Worm (Caenorhabditis elegans) whole organism, mixed stage, embryonic: ENCODE data around the gene C39B5.2.

ENCODE experiments used
- M03D4.4 ChIP-seq: sonication (generic microtip); optimal IDR thresholded peaks from 2 replicates; lab custom pipeline; 2017; ENCODE audit warnings: mild to moderate bottlenecking, missing genetic modification characterization, missing compliant biosample characterization
- blmp-1 ChIP-seq: fragments of 150-350 bp; optimal IDR thresholded peaks from 2 replicates; lab custom pipeline; 2014; ENCODE audit warnings: missing biosample characterization, missing genetic modification characterization
- ceh-43 ChIP-seq: fragments of 200-800 bp; sonication (Bioruptor generic); optimal IDR thresholded peaks from 2 replicates; lab custom pipeline; 2018; ENCODE audit warnings: mild to moderate bottlenecking, missing genetic modification characterization, moderate library complexity, missing compliant biosample characterization
- ces-1 ChIP-seq: fragments of 150-350 bp; optimal IDR thresholded peaks from 2 replicates; lab custom pipeline; 2014; ENCODE audit warnings: missing biosample characterization, missing genetic modification reagents, missing genetic modification characterization
- cnd-1 ChIP-seq: fragments of 200-800 bp; sonication (Bioruptor generic); optimal IDR thresholded peaks from 2 replicates; lab custom pipeline; 2018; ENCODE audit warnings: mild to moderate bottlenecking, missing genetic modification characterization, missing compliant biosample characterization
- mep-1 ChIP-seq: fragments of 150-350 bp; optimal IDR thresholded peaks from 2 replicates; lab custom pipeline; 2017; ENCODE audit warnings: missing biosample characterization, missing genetic modification reagents, missing genetic modification characterization, inconsistent platforms
- nhr-28 ChIP-seq: fragments of 150-350 bp; optimal IDR thresholded peaks from 2 replicates; lab custom pipeline; 2014; ENCODE audit warnings: missing biosample characterization, missing genetic modification characterization
- sem-2 ChIP-seq: fragments of 200-800 bp; sonication (Bioruptor generic); optimal IDR thresholded peaks from 2 replicates; lab custom pipeline; 2018; ENCODE audit warnings: mild to moderate bottlenecking, missing genetic modification characterization, missing compliant biosample characterization
- unc-39 ChIP-seq: fragments of 150-350 bp; optimal IDR thresholded peaks from 2 replicates; lab custom pipeline; 2014; ENCODE audit warnings: missing biosample characterization, missing genetic modification characterization
- unc-62 ChIP-seq: fragments of 150-350 bp; optimal IDR thresholded peaks from 2 replicates; lab custom pipeline; 2014; ENCODE audit warnings: missing biosample characterization, missing genetic modification reagents, missing genetic modification characterization
- zip-8 ChIP-seq: fragments of 150-350 bp; optimal IDR thresholded peaks from 2 replicates; lab custom pipeline; 2014; ENCODE audit warnings: missing biosample characterization, missing genetic modification characterization
- ztf-11 ChIP-seq: fragments of 150-350 bp; optimal IDR thresholded peaks from 2 replicates; lab custom pipeline; 2014; ENCODE audit warnings: missing biosample characterization, missing genetic modification characterization

DNA sequence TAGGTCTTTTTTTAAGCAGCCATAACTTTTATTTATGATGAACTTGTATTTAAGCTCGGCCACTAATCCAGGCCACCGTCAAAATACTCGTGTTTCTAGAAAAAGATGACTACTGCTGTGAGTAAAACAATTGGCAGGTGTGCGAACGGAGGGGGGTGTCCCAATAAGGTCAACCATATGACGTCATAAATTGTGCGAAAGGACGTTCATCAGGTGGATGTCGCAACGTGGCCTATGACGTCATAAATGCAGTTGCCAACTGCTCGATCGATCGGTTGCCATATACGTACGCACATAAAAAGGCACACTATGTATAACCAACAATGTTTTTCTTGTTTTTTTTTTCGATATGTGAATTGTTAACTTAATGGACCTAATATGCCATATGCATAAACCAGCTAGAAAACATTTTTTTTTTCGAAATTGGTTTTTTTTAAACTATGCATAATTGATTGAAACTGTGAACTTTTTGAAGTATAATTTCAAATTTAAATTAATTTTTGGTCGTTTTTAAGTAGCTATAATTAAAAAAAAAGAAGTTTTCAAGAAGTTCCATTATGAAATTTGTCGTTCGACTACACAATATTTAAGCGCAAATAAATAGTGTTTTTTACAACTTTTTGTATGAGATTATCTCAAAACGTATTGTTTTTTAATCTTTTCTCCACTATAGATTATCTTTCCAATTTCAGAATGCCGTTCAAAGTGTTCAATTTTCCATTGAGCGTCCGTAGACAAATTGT is at the start of gene C39B5.2:
- no peak for TF ChIP-seq unc-62
- no peak for TF ChIP-seq unc-39
- TF ChIP-seq blmp-1 (tag; lab: Kevin White, UChicago): no peak
- TF ChIP-seq ces-1 (GFP tag; lab: Kevin White, UChicago): no peak
- TF ChIP-seq nhr-28 (tag; lab: Kevin White, UChicago): no peak
- peak; percentile 78 for TF ChIP-seq cnd-1 (tag; lab: Kevin White, UChicago)
- no peak for TF ChIP-seq M03D4.4 (tag; lab: Kevin White, UChicago)
- TF ChIP-seq sem-2: no peak
- TF ChIP-seq ztf-11 (tag; lab: Kevin White, UChicago): peak; percentile 38
- peak; percentile 99 for TF ChIP-seq zip-8 (tag; lab: Kevin White, UChicago)
- TF ChIP-seq mep-1: peak; percentile 12
- TF ChIP-seq ceh-43 (GFP tag; lab: Kevin White, UChicago): no peak
